Worm (Caenorhabditis elegans) whole organism, L1 larva: ENCODE measurements around the gene sdz-15.

Experiments
- C04F5.9 ChIP-seq: sonication (generic microtip); optimal IDR thresholded peaks from 2 replicates; lab custom pipeline; 2016; ENCODE audit warnings: missing genetic modification characterization, missing compliant biosample characterization
- C16A3.4 ChIP-seq: fragments of 150-350 bp; optimal IDR thresholded peaks from 2 replicates; lab custom pipeline; 2014; ENCODE audit warnings: missing biosample characterization, missing genetic modification characterization
- Y116A8C.19 ChIP-seq: sonication (generic microtip); optimal IDR thresholded peaks from 2 replicates; lab custom pipeline; 2016; ENCODE audit warnings: missing compliant biosample characterization, missing genetic modification characterization, borderline replicate concordance
- alr-1 ChIP-seq: fragments of 200-800 bp; sonication (Bioruptor generic); optimal IDR thresholded peaks from 2 replicates; lab custom pipeline; 2018; ENCODE audit warnings: borderline replicate concordance, mild to moderate bottlenecking, missing genetic modification characterization, missing compliant biosample characterization
- blmp-1 ChIP-seq: fragments of 150-350 bp; optimal IDR thresholded peaks from 2 replicates; lab custom pipeline; 2014; ENCODE audit warnings: missing biosample characterization, missing genetic modification characterization
- ceh-63 ChIP-seq: fragments of 200-800 bp; sonication (Bioruptor generic); optimal IDR thresholded peaks from 2 replicates; lab custom pipeline; 2018; ENCODE audit warnings: mild to moderate bottlenecking, missing genetic modification characterization, missing compliant biosample characterization
- ceh-8 ChIP-seq: fragments of 200-800 bp; sonication (Bioruptor generic); optimal IDR thresholded peaks from 2 replicates; lab custom pipeline; 2018; ENCODE audit warnings: mild to moderate bottlenecking, missing genetic modification characterization, moderate library complexity, missing compliant biosample characterization
- ceh-82 ChIP-seq, 3 experiments: fragments of 150-350 bp in 1 of 3; sonication (generic microtip) in 2 of 3; optimal IDR thresholded peaks; 2 replicates each; lab custom pipeline; 2014 to 2017; ENCODE audit warnings: missing biosample characterization in 3 of 3, missing genetic modification characterization in 3 of 3
- ces-1 ChIP-seq: fragments of 150-350 bp; optimal IDR thresholded peaks from 2 replicates; lab custom pipeline; 2014; ENCODE audit warnings: missing biosample characterization, missing genetic modification reagents, missing genetic modification characterization
- dsc-1 ChIP-seq: sonication (generic microtip); optimal IDR thresholded peaks from 2 replicates; lab custom pipeline; 2016; ENCODE audit warnings: mild to moderate bottlenecking, missing genetic modification characterization, missing compliant biosample characterization
- efl-1 ChIP-seq, 4 experiments: fragments of 150-350 bp; optimal IDR thresholded peaks in 3 of 4; peaks in 1 of 4; 1 replicate in 1 of 4; 2 replicates in 3 of 4; lab custom pipeline; 2014; ENCODE audit warnings: missing biosample characterization in 2 of 4, missing genetic modification characterization in 2 of 4, missing genetic modification reagents in 2 of 4
- egl-13 ChIP-seq: sonication (generic microtip); optimal IDR thresholded peaks from 2 replicates; lab custom pipeline; 2016; ENCODE audit warnings: missing genotype, missing genetic modification reagents, missing genetic modification characterization, missing compliant biosample characterization
- fkh-10 ChIP-seq: sonication (generic microtip); optimal IDR thresholded peaks from 2 replicates; lab custom pipeline; 2017; ENCODE audit warnings: missing biosample characterization, missing genetic modification reagents, missing genetic modification characterization
- fkh-4 ChIP-seq: sonication (generic microtip); optimal IDR thresholded peaks from 2 replicates; lab custom pipeline; 2016; ENCODE audit warnings: missing compliant biosample characterization, missing genetic modification characterization, borderline replicate concordance
- fkh-8 ChIP-seq: sonication (generic microtip); optimal IDR thresholded peaks from 2 replicates; lab custom pipeline; 2016; ENCODE audit warnings: mild to moderate bottlenecking, missing genetic modification characterization, missing compliant biosample characterization
- hlh-17 ChIP-seq: fragments of 200-800 bp; sonication (Bioruptor generic); optimal IDR thresholded peaks from 2 replicates; lab custom pipeline; 2018; ENCODE audit warnings: missing genetic modification characterization, mild to moderate bottlenecking, missing compliant biosample characterization, moderate library complexity, borderline replicate concordance
- irx-1 ChIP-seq: sonication (generic microtip); optimal IDR thresholded peaks from 2 replicates; lab custom pipeline; 2016; ENCODE audit warnings: missing genetic modification characterization, missing compliant biosample characterization
- isw-1 ChIP-seq: fragments of 200-800 bp; sonication (Bioruptor generic); IDR thresholded peaks from 2 replicates; pipeline ENCODE4 v1.3.6; 2022; ENCODE audit warnings: missing genetic modification characterization, missing compliant biosample characterization
- jun-1 ChIP-seq: fragments of 150-350 bp; optimal IDR thresholded peaks from 2 replicates; lab custom pipeline; 2014; ENCODE audit warnings: missing biosample characterization, missing genetic modification reagents, missing genetic modification characterization
- lin-35 ChIP-seq, 2 experiments: fragments of 150-350 bp; optimal IDR thresholded peaks; 2 replicates each; lab custom pipeline; 2014; ENCODE audit warnings: missing biosample characterization in 2 of 2, missing genetic modification characterization in 2 of 2, missing genetic modification reagents in 2 of 2
- lin-39 ChIP-seq: fragments of 150-350 bp; optimal IDR thresholded peaks from 2 replicates; lab custom pipeline; 2014; ENCODE audit warnings: missing biosample characterization, missing genetic modification reagents, missing genetic modification characterization
- lir-3 ChIP-seq: sonication (generic microtip); optimal IDR thresholded peaks from 2 replicates; lab custom pipeline; 2016; ENCODE audit warnings: mild to moderate bottlenecking, missing genetic modification characterization, moderate library complexity, missing compliant biosample characterization; ENCODE audit not compliant: poor library complexity
- nhr-12 ChIP-seq: sonication (generic microtip); optimal IDR thresholded peaks from 2 replicates; lab custom pipeline; 2017; ENCODE audit warnings: missing biosample characterization, missing genetic modification characterization
- nhr-19 ChIP-seq: fragments of 200-800 bp; sonication (Bioruptor generic); conservative IDR thresholded peaks from 2 replicates; pipeline ENCODE4 v1.3.6; 2022; ENCODE audit warnings: missing genetic modification characterization, missing compliant biosample characterization
- nhr-20 ChIP-seq: sonication (generic microtip); optimal IDR thresholded peaks from 2 replicates; lab custom pipeline; 2016; ENCODE audit warnings: mild to moderate bottlenecking, missing genetic modification characterization, missing compliant biosample characterization
- nhr-28 ChIP-seq: fragments of 150-350 bp; optimal IDR thresholded peaks from 2 replicates; lab custom pipeline; 2014; ENCODE audit warnings: missing biosample characterization, missing genetic modification characterization
- nhr-47 ChIP-seq: sonication (generic microtip); optimal IDR thresholded peaks from 2 replicates; lab custom pipeline; 2016; ENCODE audit warnings: mild to moderate bottlenecking, missing genetic modification characterization, moderate library complexity, missing compliant biosample characterization
- nhr-71 ChIP-seq: sonication (generic microtip); optimal IDR thresholded peaks from 2 replicates; lab custom pipeline; 2016; ENCODE audit warnings: mild to moderate bottlenecking, missing genetic modification characterization, moderate library complexity, missing compliant biosample characterization
- pax-3 ChIP-seq: fragments of 200-800 bp; sonication (Bioruptor generic); optimal IDR thresholded peaks from 2 replicates; lab custom pipeline; 2018; ENCODE audit warnings: mild to moderate bottlenecking, missing genetic modification characterization, moderate library complexity, missing compliant biosample characterization
- skn-1 ChIP-seq: fragments of 150-350 bp; optimal IDR thresholded peaks from 2 replicates; lab custom pipeline; 2014; ENCODE audit warnings: missing biosample characterization, missing genetic modification characterization
- sup-37 ChIP-seq: fragments of 200-800 bp; sonication (Bioruptor generic); optimal IDR thresholded peaks from 2 replicates; lab custom pipeline; 2018; ENCODE audit warnings: mild to moderate bottlenecking, missing genetic modification characterization, missing compliant biosample characterization
- tbx-2 ChIP-seq: sonication (generic microtip); optimal IDR thresholded peaks from 2 replicates; lab custom pipeline; 2016; ENCODE audit warnings: missing genetic modification characterization, missing compliant biosample characterization
- unc-130 ChIP-seq: fragments of 150-350 bp; optimal IDR thresholded peaks from 2 replicates; lab custom pipeline; 2017; ENCODE audit warnings: missing biosample characterization, missing genetic modification characterization, inconsistent platforms
- unc-30 ChIP-seq: sonication (generic microtip); optimal IDR thresholded peaks from 2 replicates; lab custom pipeline; 2017; ENCODE audit warnings: missing biosample characterization, missing genetic modification characterization
- unc-98 ChIP-seq: fragments of 200-800 bp; sonication (Bioruptor generic); IDR thresholded peaks from 2 replicates; pipeline ENCODE4 v1.3.6; 2022; ENCODE audit warnings: missing genetic modification characterization, missing compliant biosample characterization
- xbp-1 ChIP-seq: sonication (generic microtip); optimal IDR thresholded peaks from 2 replicates; lab custom pipeline; 2016; ENCODE audit warnings: missing genetic modification characterization, missing compliant biosample characterization
- zip-4 ChIP-seq: fragments of 200-800 bp; sonication (Bioruptor generic); optimal IDR thresholded peaks from 2 replicates; lab custom pipeline; 2018; ENCODE audit warnings: mild to moderate bottlenecking, missing genetic modification characterization, moderate library complexity, missing compliant biosample characterization
- ztf-11 ChIP-seq, 2 experiments: sonication (generic microtip); optimal IDR thresholded peaks; 2 replicates each; lab custom pipeline; 2016 to 2017; ENCODE audit warnings: missing genetic modification characterization in 2 of 2, missing biosample characterization in 1 of 2, missing compliant biosample characterization in 1 of 2

sdz-15 gene

DNA sequence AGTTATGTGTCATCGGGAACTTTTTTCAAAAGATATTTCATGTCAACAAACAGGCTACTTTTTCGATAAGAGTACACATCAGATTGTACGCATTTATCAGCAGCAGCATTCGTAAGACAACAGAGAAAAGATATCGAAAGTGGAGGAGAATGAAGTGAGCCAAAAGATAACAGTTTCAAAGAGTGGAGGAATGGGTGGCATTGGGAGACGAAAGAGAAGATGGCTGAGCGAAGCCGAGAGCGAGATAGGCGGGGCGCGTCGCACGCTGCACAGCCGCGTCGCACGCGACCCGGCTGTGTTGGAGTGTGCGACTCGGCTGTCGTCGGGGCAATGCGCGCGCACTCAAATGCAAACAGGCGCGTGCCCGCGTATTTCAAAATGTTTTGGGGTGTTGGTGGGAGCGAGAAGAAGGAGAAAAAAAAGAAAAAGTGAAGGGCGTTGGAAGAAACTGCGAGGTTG is 34.1 kb upstream of the sdz-15 start (continued):
- TF ChIP-seq isw-1 (GFP tag; lab: Robert Waterston, UW) (peak; percentile 74), irx-1 (tag; lab: Kevin White, UChicago) (peak; percentile 64), skn-1 (tag; lab: Kevin White, UChicago) (peak; percentile 86), dsc-1 (tag; lab: Kevin White, UChicago) (peak; percentile 85), tbx-2 (tag; lab: Kevin White, UChicago) (peak; percentile 88), alr-1 (tag; lab: Kevin White, UChicago) (no peak), zip-4 (GFP tag; lab: Kevin White, UChicago) (peak; percentile 55), Y116A8C.19 (tag; lab: Kevin White, UChicago) (no peak), fkh-4 (peak; percentile 15), ces-1 (GFP tag; lab: Kevin White, UChicago) (no peak), lin-35 (GFP tag; optimal IDR thresholded peaks at IDR 0.05; lab: Kevin White, UChicago) (peak; percentile 79 to 83), nhr-71 (peak; percentile 94), ceh-8 (peak; percentile 62), nhr-47 (peak; percentile 90), lin-39 (tag; lab: Kevin White, UChicago) (no peak), C16A3.4 (tag; lab: Kevin White, UChicago) (peak; percentile 78), efl-1 (optimal IDR thresholded peaks at IDR 0.05; lab: Kevin White, UChicago) (peak; percentile 61 to 83), efl-1 (GFP tag; optimal IDR thresholded peaks at IDR 0.05 in 1 of 2; lab: Kevin White, UChicago) (peak; percentile 80 to 98), lir-3 (tag; lab: Kevin White, UChicago) (no peak), pax-3 (tag; lab: Kevin White, UChicago) (peak; percentile 69), egl-13 (peak; percentile 66), hlh-17 (GFP tag; lab: Kevin White, UChicago) (no peak), nhr-20 (tag; lab: Kevin White, UChicago) (peak; percentile 90), nhr-28 (tag; lab: Kevin White, UChicago) (no peak), blmp-1 (tag; lab: Kevin White, UChicago) (peak; percentile 82), ceh-63 (GFP tag; lab: Kevin White, UChicago) (no peak), unc-130 (tag; lab: Kevin White, UChicago) (peak; percentile 68), sup-37 (GFP tag; lab: Kevin White, UChicago) (peak; percentile 84), nhr-12 (tag; lab: Kevin White, UChicago) (no peak), fkh-8 (tag; lab: Kevin White, UChicago) (peak; percentile 88), unc-98 (GFP tag; lab: Robert Waterston, UW) (peak; percentile 42; the same call in 1 of the 2 replicates)

DNA sequence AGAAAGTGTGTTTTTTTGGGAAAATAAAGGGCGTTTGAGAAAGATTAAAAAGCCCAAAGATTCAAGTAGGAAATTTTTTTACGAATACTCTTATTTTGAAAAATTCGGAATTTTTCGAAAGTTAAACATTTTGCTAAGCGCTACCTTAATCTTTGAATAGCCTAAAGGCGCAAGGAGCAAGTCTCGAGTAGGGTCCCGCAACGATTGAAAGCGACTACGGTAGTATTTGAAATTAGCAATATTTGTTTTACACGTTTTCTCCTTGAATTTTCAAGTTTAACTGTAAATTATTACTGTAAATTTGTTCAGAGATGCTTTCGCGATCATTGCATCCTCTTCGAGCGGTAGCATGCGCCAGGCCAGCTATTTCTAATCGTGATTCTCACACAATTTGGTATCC is 33.4 kb upstream of the sdz-15 start, which contains the start of gene nduf-2.2:
nduf-2.2 (plus strand) TSS at position 310 of the 400 bp plus-strand sequence.
- TF ChIP-seq C04F5.9: no peak
- no peak for TF ChIP-seq xbp-1 (tag; lab: Kevin White, UChicago)
- TF ChIP-seq irx-1 (tag; lab: Kevin White, UChicago): no peak
- TF ChIP-seq ces-1 (GFP tag; lab: Kevin White, UChicago): no peak
- TF ChIP-seq jun-1 (tag; lab: Kevin White, UChicago): no peak
- no peak for TF ChIP-seq blmp-1 (tag; lab: Kevin White, UChicago)
- no peak for TF ChIP-seq unc-30 (tag; lab: Kevin White, UChicago)
- TF ChIP-seq fkh-4: no peak
- no peak for TF ChIP-seq ceh-82 (tag; optimal IDR thresholded peaks at IDR 0.05; lab: Kevin White, UChicago)
- no peak for TF ChIP-seq nhr-19 (GFP tag; lab: Robert Waterston, UW)
- TF ChIP-seq fkh-10 (GFP tag; lab: Kevin White, UChicago): no peak
- TF ChIP-seq ztf-11 (tag; optimal IDR thresholded peaks at IDR 0.05; lab: Kevin White, UChicago): no peak
- TF ChIP-seq zip-4 (GFP tag; lab: Kevin White, UChicago): no peak
